Fruit fly (Drosophila melanogaster) whole organism: ENCODE results near the gene Pex14.

Source experiments
- pan ChIP-seq: fragments of >200 bp; optimal IDR thresholded peaks from 2 replicates; lab custom pipeline; 2017
- psq ChIP-seq: fragments of >200 bp; optimal IDR thresholded peaks from 2 replicates; lab custom pipeline; 2017

DNA sequence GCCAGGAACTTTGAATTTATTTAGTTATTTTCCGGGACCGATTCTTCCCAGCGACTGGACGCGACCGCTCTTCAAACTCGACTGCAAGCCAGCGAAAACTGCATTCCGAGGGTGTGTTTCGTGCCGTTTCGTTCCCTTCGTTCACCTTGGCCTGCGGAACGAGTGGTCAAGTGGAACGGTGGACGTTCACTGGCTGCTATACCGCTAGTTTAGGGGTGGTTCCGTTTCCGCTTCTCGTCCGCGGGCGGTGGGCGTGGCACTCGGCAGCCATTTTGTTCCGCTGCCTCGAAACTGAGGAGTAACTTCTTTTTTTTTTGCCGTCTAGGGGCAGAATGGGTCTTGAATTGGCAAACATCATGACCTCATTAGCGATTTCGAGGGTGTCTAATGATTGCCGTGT lies 14.1 kb downstream of the Pex14 start, which contains the start of gene Six4:
- TF ChIP-seq psq (lab: Kevin White, UChicago) (no peak), pan (lab: Kevin White, UChicago) (no peak)
